Fruit fly (Drosophila melanogaster): ENCODE measurements around the gene toc.

DNA sequence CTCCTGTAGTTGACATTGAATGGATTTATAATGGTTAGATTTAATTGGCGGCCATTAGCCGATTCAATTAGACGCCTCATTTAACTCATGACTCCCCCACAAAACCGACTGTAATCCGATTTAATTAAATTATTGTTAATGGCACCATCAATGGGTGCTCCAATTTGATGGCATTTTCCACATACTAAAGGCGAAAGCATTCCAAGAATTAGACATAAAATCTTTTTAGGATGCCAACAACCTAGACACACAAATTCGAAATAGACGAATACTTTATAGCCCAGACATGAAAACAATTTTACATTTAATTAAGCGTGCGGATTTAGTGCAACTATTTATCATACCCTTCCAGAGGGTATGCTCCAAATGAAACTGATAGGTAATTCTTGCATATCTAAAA is 44.7 kb downstream of the toc start:
- TF ChIP-seq CTCF (optimal IDR thresholded peaks at IDR 0.05) (no peak), CG8478 (optimal IDR thresholded peaks at IDR 0.05) (no peak)

All from S2 (cell line).